Worm (Caenorhabditis elegans): ENCODE data around the gene ceh-13.

DNA sequence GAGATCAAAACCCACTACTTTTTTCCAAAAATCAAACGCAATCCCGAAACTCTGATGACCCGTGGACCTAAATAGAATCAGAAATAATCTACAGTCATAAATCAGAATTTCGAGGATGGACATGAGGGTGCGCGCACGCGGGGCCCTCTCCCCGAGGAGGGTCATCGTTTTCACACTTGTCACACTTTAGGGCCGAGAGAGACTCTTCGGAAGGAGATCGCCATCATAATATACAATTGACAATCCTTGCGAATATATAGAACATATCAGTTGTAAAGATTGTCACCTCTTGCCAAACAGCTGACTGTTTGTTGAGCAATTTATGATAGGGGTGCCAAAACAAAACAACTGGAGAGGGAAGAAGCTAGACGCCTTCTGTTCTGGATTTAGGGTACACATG lies 25.4 kb upstream of the ceh-13 start:
- TF ChIP-seq lsy-2 (tag; optimal IDR thresholded peaks at IDR 0.05) (no peak), nhr-28 (tag; optimal IDR thresholded peaks at IDR 0.05) (no peak), mep-1 (tag; optimal IDR thresholded peaks at IDR 0.05) (no peak), sptf-1 (tag; optimal IDR thresholded peaks at IDR 0.05) (no peak), ztf-11 (tag; optimal IDR thresholded peaks at IDR 0.05) (no peak), unc-39 (tag; optimal IDR thresholded peaks at IDR 0.05) (no peak), lin-32 (GFP tag; optimal IDR thresholded peaks at IDR 0.05) (no peak), nhr-12 (tag; optimal IDR thresholded peaks at IDR 0.05) (no peak), unc-62 (GFP tag; optimal IDR thresholded peaks at IDR 0.05) (peak; percentile 79), mls-2 (tag; optimal IDR thresholded peaks at IDR 0.05) (no peak)

All from whole organism, mixed stage, embryonic.